Fruit fly (Drosophila melanogaster) whole organism, embryonic: ENCODE data around the gene Sox102F.

ENCODE experiments used
- BtbVII ChIP-seq: fragments of 200-800 bp; sonication (Bioruptor generic); optimal IDR thresholded peaks from 3 replicates; lab custom pipeline; 2017; ENCODE audit warnings: missing biosample characterization, mild to moderate bottlenecking, missing genetic modification characterization
- C15 ChIP-seq: fragments of 200-800 bp; sonication (Bioruptor generic); IDR thresholded peaks from 3 replicates; pipeline ENCODE4 v1.3.6; 2022; ENCODE audit warnings: missing biosample characterization, missing genetic modification characterization
- CG10267 ChIP-seq: fragments of 200-800 bp; sonication (Bioruptor generic); optimal IDR thresholded peaks from 2 replicates; lab custom pipeline; 2018; ENCODE audit warnings: missing biosample characterization, mild to moderate bottlenecking, missing genetic modification characterization, moderate library complexity
- CG10321 ChIP-seq: fragments of 200-800 bp; sonication (Bioruptor generic); IDR thresholded peaks from 2 replicates; pipeline ENCODE4 v1.3.6; 2022; ENCODE audit warnings: missing biosample characterization, missing genetic modification characterization
- CG11723 ChIP-seq: fragments of 200-800 bp; sonication (Bioruptor generic); optimal IDR thresholded peaks from 2 replicates; lab custom pipeline; 2017; ENCODE audit warnings: missing biosample characterization, mild to moderate bottlenecking, missing genetic modification characterization
- CG12942 ChIP-seq: fragments of 200-800 bp; sonication (Bioruptor generic); optimal IDR thresholded peaks from 3 replicates; lab custom pipeline; 2016; ENCODE audit warnings: missing biosample characterization, missing genetic modification characterization
- CG13424 ChIP-seq: fragments of 200-800 bp; sonication (Bioruptor generic); optimal IDR thresholded peaks from 2 replicates; lab custom pipeline; 2019; ENCODE audit warnings: missing biosample characterization, mild to moderate bottlenecking, missing genetic modification characterization, moderate library complexity
- CG15696 ChIP-seq: fragments of 200-800 bp; sonication (Bioruptor generic); optimal IDR thresholded peaks from 2 replicates; lab custom pipeline; 2019; ENCODE audit warnings: missing biosample characterization, mild to moderate bottlenecking, missing genetic modification characterization, moderate library complexity
- CG1603 ChIP-seq: fragments of 200-800 bp; sonication (Bioruptor generic); optimal IDR thresholded peaks from 2 replicates; lab custom pipeline; 2019; ENCODE audit warnings: missing biosample characterization, mild to moderate bottlenecking, missing genetic modification characterization, moderate library complexity
- CG16863 ChIP-seq: fragments of 200-800 bp; sonication (Bioruptor generic); optimal IDR thresholded peaks from 3 replicates; lab custom pipeline; 2016; ENCODE audit warnings: missing biosample characterization, missing genetic modification characterization
- CG2120 ChIP-seq: fragments of 200-800 bp; sonication (Bioruptor generic); optimal IDR thresholded peaks from 3 replicates; lab custom pipeline; 2016; ENCODE audit warnings: missing biosample characterization, missing genetic modification characterization
- CG2202 ChIP-seq: fragments of 200-800 bp; sonication (Bioruptor generic); optimal IDR thresholded peaks from 2 replicates; lab custom pipeline; 2018; ENCODE audit warnings: missing biosample characterization, mild to moderate bottlenecking, missing genetic modification characterization
- CG30020 ChIP-seq: fragments of 200-800 bp; optimal IDR thresholded peaks from 2 replicates; lab custom pipeline; 2019; ENCODE audit warnings: missing biosample characterization, mild to moderate bottlenecking, missing genetic modification characterization, moderate library complexity
- CG34376 ChIP-seq: fragments of 200-800 bp; sonication (Bioruptor generic); optimal IDR thresholded peaks from 2 replicates; lab custom pipeline; 2018; ENCODE audit warnings: missing biosample characterization, mild to moderate bottlenecking, missing genetic modification characterization
- CG8944 ChIP-seq: fragments of 200-800 bp; sonication (Bioruptor generic); optimal IDR thresholded peaks from 3 replicates; lab custom pipeline; 2016; ENCODE audit warnings: missing biosample characterization, missing genetic modification characterization
- CHES-1-like ChIP-seq: fragments of 200-800 bp; sonication (Bioruptor generic); optimal IDR thresholded peaks from 2 replicates; lab custom pipeline; 2016; ENCODE audit warnings: missing biosample characterization, missing genetic modification characterization
- CTCF ChIP-seq: fragments of 200-800 bp; sonication (Bioruptor generic); optimal IDR thresholded peaks from 2 replicates; lab custom pipeline; 2017; ENCODE audit warnings: missing biosample characterization, mild to moderate bottlenecking, missing genetic modification characterization, moderate library complexity
- Dip2 ChIP-seq: fragments of 200-800 bp; sonication (Bioruptor generic); IDR thresholded peaks from 2 replicates; pipeline ENCODE4 v1.3.6; 2022; ENCODE audit warnings: missing biosample characterization, missing genetic modification characterization
- Dref ChIP-seq: fragments of 200-800 bp; sonication (Bioruptor generic); IDR thresholded peaks from 2 replicates; pipeline ENCODE4 v1.3.6; 2022; ENCODE audit warnings: missing biosample characterization, missing genetic modification characterization
- HmgZ ChIP-seq: fragments of 200-800 bp; sonication (Bioruptor generic); optimal IDR thresholded peaks from 2 replicates; lab custom pipeline; 2018; ENCODE audit warnings: missing biosample characterization, mild to moderate bottlenecking, missing genetic modification characterization
- Lpt ChIP-seq: fragments of >200 bp; optimal IDR thresholded peaks from 2 replicates; lab custom pipeline; 2018; ENCODE audit warnings: missing biosample characterization, missing genetic modification characterization
- MESR4 ChIP-seq: fragments of 200-800 bp; sonication (Bioruptor generic); optimal IDR thresholded peaks from 2 replicates; lab custom pipeline; 2018; ENCODE audit warnings: missing biosample characterization, mild to moderate bottlenecking, missing genetic modification characterization, moderate library complexity
- Max ChIP-seq: fragments of 200-800 bp; sonication (Bioruptor generic); optimal IDR thresholded peaks from 2 replicates; lab custom pipeline; 2016; ENCODE audit warnings: missing biosample characterization, mild to moderate bottlenecking, missing genetic modification characterization
- Med ChIP-seq: fragments of 200-800 bp; sonication (Bioruptor generic); peaks from one replicate; lab custom pipeline; 2016; ENCODE audit warnings: missing biosample characterization, missing genetic modification characterization, mild to moderate bottlenecking, inconsistent platforms, moderate library complexity
- Mes4 ChIP-seq: fragments of 200-800 bp; sonication (Bioruptor generic); optimal IDR thresholded peaks from 2 replicates; lab custom pipeline; 2016; ENCODE audit warnings: missing biosample characterization, missing genetic modification characterization
- NfI ChIP-seq: fragments of 200-800 bp; sonication (Bioruptor generic); optimal IDR thresholded peaks from 3 replicates; lab custom pipeline; 2018; ENCODE audit warnings: missing biosample characterization, mild to moderate bottlenecking, missing genetic modification characterization, moderate library complexity
- Oaz ChIP-seq: fragments of 200-800 bp; sonication (Bioruptor generic); IDR thresholded peaks from 2 replicates; pipeline ENCODE4 v1.3.6; 2022; ENCODE audit warnings: missing biosample characterization, missing genetic modification characterization
- Sin3A ChIP-seq: fragments of >200 bp; optimal IDR thresholded peaks from 2 replicates; lab custom pipeline; 2018
- Sry-β ChIP-seq: fragments of 200-800 bp; sonication (Bioruptor generic); optimal IDR thresholded peaks from 2 replicates; lab custom pipeline; 2018; ENCODE audit warnings: missing biosample characterization, mild to moderate bottlenecking, missing genetic modification characterization, moderate library complexity
- Sry-δ ChIP-seq: fragments of 200-800 bp; sonication (Bioruptor generic); optimal IDR thresholded peaks from 2 replicates; lab custom pipeline; 2016; ENCODE audit warnings: missing biosample characterization, missing genetic modification characterization
- Vsx1 ChIP-seq: fragments of 200-800 bp; sonication (Bioruptor generic); optimal IDR thresholded peaks from 2 replicates; lab custom pipeline; 2017; ENCODE audit warnings: missing biosample characterization, mild to moderate bottlenecking, missing genetic modification characterization, missing genetic modification reagents
- ato ChIP-seq: fragments of 200-800 bp; sonication (Bioruptor generic); IDR thresholded peaks from 2 replicates; pipeline ENCODE4 v1.3.6; 2022; ENCODE audit warnings: missing biosample characterization, missing genetic modification characterization; ENCODE audit not compliant: partially characterized antibody
- dan ChIP-seq: fragments of 200-800 bp; sonication (Bioruptor generic); IDR thresholded peaks from 2 replicates; pipeline ENCODE4 v1.3.6; 2022; ENCODE audit warnings: missing biosample characterization, missing genetic modification characterization
- ftz-f1 ChIP-seq: fragments of 200-800 bp; sonication (Bioruptor generic); optimal IDR thresholded peaks from 2 replicates; lab custom pipeline; 2016; ENCODE audit warnings: missing biosample characterization, missing genetic modification characterization
- mam ChIP-seq: fragments of 200-800 bp; sonication (Bioruptor generic); optimal IDR thresholded peaks from 3 replicates; lab custom pipeline; 2016; ENCODE audit warnings: missing biosample characterization, missing genetic modification characterization
- nom ChIP-seq: fragments of 200-800 bp; sonication (Bioruptor generic); optimal IDR thresholded peaks from 2 replicates; lab custom pipeline; 2017; ENCODE audit warnings: missing biosample characterization, missing genetic modification characterization, mild to moderate bottlenecking, moderate library complexity, missing genetic modification reagents
- pfk ChIP-seq: fragments of 200-800 bp; sonication (Bioruptor generic); optimal IDR thresholded peaks from 2 replicates; lab custom pipeline; 2018; ENCODE audit warnings: missing biosample characterization, mild to moderate bottlenecking, missing genetic modification characterization, moderate library complexity
- pita ChIP-seq: fragments of 200-800 bp; sonication (Bioruptor generic); optimal IDR thresholded peaks from 2 replicates; lab custom pipeline; 2017; ENCODE audit warnings: missing biosample characterization, mild to moderate bottlenecking, missing genetic modification characterization
- prd ChIP-seq, 3 experiments: fragments of >200 bp in 2 of 3; fragments of 200-800 bp in 1 of 3; sonication (Bioruptor generic) in 1 of 3; optimal IDR thresholded peaks in 2 of 3; IDR thresholded peaks in 1 of 3; 2 replicates in 2 of 3; 3 replicates in 1 of 3; pipeline versions ENCODE4 v1.3.6 to Lab custom; 2017 to 2022; ENCODE audit warnings: missing biosample characterization in 1 of 3, missing genetic modification characterization in 1 of 3
- row ChIP-seq: fragments of 200-800 bp; sonication (Bioruptor generic); IDR thresholded peaks from 3 replicates; pipeline ENCODE4 v1.3.6; 2022; ENCODE audit warnings: missing biosample characterization, missing genetic modification characterization
- sc ChIP-seq, 3 experiments: fragments of >200 bp in 2 of 3; fragments of 200-800 bp in 1 of 3; sonication (Bioruptor generic) in 1 of 3; optimal IDR thresholded peaks; 2 replicates in 2 of 3; 3 replicates in 1 of 3; lab custom pipeline; 2017; ENCODE audit warnings: mild to moderate bottlenecking in 1 of 3, missing biosample characterization in 1 of 3, missing genetic modification characterization in 1 of 3, missing genetic modification reagents in 1 of 3
- slp2 ChIP-seq: fragments of 200-800 bp; sonication (Bioruptor generic); optimal IDR thresholded peaks from 2 replicates; lab custom pipeline; 2016; ENCODE audit warnings: missing biosample characterization, missing genetic modification characterization
- zf30C ChIP-seq: fragments of 200-800 bp; sonication (Bioruptor generic); optimal IDR thresholded peaks from 3 replicates; lab custom pipeline; 2018; ENCODE audit warnings: missing biosample characterization, mild to moderate bottlenecking, missing genetic modification characterization
- zfh1 ChIP-seq: fragments of 200-800 bp; sonication (Bioruptor generic); IDR thresholded peaks from 3 replicates; pipeline ENCODE4 v1.3.6; 2022; ENCODE audit warnings: missing biosample characterization, missing genetic modification characterization
- zfh2 ChIP-seq: fragments of 200-800 bp; sonication (Bioruptor generic); optimal IDR thresholded peaks from 2 replicates; lab custom pipeline; 2016; ENCODE audit warnings: missing biosample characterization, missing genetic modification characterization

Sox102F gene

DNA sequence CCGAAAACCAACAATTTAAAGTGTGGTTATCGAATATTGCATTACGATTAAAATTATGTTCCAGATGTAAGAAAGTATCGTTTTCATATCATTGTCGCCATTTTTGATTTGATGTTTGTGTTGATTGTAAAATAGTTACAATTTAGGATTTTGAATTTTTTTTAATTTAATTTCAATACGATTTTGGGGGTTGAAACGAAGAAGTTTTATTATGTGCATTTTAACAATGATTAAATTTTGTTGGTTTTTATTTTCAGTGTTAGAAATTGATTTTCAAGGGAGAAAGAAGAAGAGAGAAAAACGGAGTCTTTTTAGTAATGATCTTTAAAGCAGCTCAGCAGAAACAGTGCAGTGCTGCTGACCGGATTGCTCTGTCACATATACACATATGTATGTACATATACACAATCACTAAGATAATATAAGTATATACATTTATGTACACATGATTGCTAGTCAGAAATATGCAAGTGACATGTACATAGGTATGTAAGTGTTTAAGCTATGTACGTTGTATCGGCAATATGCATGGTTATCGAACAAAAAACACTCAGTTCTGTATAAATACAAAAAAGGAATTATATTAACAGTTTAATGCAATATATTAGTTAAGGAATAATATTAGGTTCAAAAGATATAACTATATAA lies 45.0 kb upstream of the Sox102F start (continued):
- TF ChIP-seq slp2 (GFP tag; lab: Kevin White, UChicago), result no peak
- TF ChIP-seq CG13424 (tag; lab: Kevin White, UChicago), result no peak
- peak; percentile 54 for TF ChIP-seq zf30C
- TF ChIP-seq, all 482 proteins: peak for 15

DNA sequence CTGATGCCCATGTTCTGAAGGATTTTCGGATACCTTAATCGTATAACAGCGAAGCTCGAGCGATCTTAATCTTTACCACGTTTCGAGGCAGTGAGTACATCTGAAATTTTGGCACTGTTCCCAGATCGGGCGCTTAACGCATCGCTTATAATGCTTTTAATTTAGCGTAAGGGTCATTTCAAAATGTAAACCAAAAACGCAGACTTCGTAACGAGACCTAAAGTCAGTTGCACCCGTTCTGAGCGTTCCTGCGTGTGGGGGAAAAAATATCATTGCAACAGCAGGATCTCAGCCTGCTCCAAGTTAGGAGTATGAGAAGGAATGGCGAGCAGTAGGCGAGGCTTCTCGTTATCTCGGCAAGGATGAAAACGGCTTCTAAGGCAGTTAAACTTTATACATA lies 33.7 kb upstream of the Sox102F start:
- TF ChIP-seq Sry-δ (no peak), CG10321 (GFP tag; lab: Robert Waterston, UW) (no peak), C15 (no peak), CTCF (GFP tag; lab: Kevin White, UChicago) (no peak), CG2202 (tag; lab: Kevin White, UChicago) (no peak), BtbVII (GFP tag; lab: Kevin White, UChicago) (no peak), CG11723 (GFP tag; lab: Kevin White, UChicago) (peak; percentile 83), CG30020 (peak; percentile 65), zfh1 (GFP tag; lab: Robert Waterston, UW) (no peak), Lpt (GFP tag; lab: Kevin White, UChicago) (no peak)

DNA sequence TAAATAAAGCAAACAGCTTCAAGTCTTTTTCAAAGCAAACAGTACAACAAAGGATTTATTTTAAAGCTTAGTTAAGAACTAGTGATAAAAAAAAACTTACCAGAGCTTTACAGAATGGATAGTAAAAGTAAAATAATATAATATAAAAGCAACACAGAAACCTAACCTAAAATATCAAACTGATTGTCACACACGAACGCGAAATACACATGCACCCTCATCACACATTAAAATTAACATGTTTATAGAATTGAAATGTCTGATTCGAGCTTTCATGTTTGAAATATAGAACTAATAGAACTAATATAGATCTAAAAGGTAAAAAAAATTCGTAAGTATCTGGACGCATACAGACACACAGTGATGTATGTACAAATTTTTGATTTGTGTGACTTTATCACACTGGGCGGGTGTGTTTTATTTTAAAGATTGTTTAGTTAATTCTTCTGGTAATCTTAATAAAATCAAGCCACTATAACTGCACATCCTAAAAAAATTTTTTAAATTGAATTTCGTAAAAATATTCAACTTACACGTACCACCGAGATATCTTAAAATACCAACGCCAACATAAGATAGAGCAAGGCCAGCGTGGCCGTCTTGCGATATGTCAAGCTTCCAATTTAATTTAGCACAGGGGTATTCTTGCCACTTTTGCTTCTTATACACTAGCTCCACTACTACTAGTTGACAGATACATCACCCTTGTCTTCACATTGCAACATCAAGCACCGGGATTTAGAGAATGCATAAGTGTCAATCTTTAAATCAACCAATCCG lies 32.4 kb upstream of the Sox102F start, which contains the start of gene Gyf:
Gene Gyf (minus strand): TSS at position 589 of the 780 bp plus-strand sequence.
- TF ChIP-seq BtbVII (GFP tag; lab: Kevin White, UChicago) (no peak), pita (GFP tag; lab: Kevin White, UChicago) (no peak), CG16863 (GFP tag; lab: Kevin White, UChicago) (no peak), prd (optimal IDR thresholded peaks at IDR 0.05; lab: Kevin White, UChicago) (no peak), prd (GFP tag; IDR thresholded peaks at IDR 0.05; lab: Robert Waterston, UW) (no peak), CG8944 (peak; percentile 52), CG30020 (peak; percentile 100), Sry-β (GFP tag; lab: Kevin White, UChicago) (peak; percentile 31), CG1603 (peak; percentile 99), CG2120 (GFP tag; lab: Kevin White, UChicago) (peak; percentile 21), MESR4 (GFP tag; lab: Kevin White, UChicago) (peak; percentile 65), nom (peak; percentile 24), ftz-f1 (GFP tag; lab: Kevin White, UChicago) (peak; percentile 47), Dip2 (GFP tag; lab: Robert Waterston, UW) (no peak), CG34376 (peak; percentile 53), mam (GFP tag; lab: Kevin White, UChicago) (peak; percentile 49), CG15696 (peak; percentile 26), HmgZ (tag; lab: Kevin White, UChicago) (peak; percentile 53), zf30C (no peak), Mes4 (GFP tag; lab: Kevin White, UChicago) (peak; percentile 29), zfh2 (peak; percentile 57), ato (GFP tag; lab: Robert Waterston, UW) (no peak), CG10267 (tag; lab: Kevin White, UChicago) (peak; percentile 34), Max (GFP tag; lab: Kevin White, UChicago) (peak; percentile 26), sc (optimal IDR thresholded peaks at IDR 0.05; lab: Kevin White, UChicago) (no peak), sc (GFP tag; optimal IDR thresholded peaks at IDR 0.05; lab: Kevin White, UChicago) (no peak), dan (GFP tag; lab: Robert Waterston, UW) (no peak), Dref (GFP tag; lab: Robert Waterston, UW) (no peak), Sin3A (lab: Kevin White, UChicago) (peak; percentile 27), CG12942 (GFP tag; lab: Kevin White, UChicago) (peak; percentile 24), pfk (GFP tag; lab: Kevin White, UChicago) (peak; percentile 82), row (GFP tag; lab: Robert Waterston, UW) (peak; percentile 95), Med (GFP tag; lab: Kevin White, UChicago) (peak; percentile 86), Vsx1 (GFP tag; lab: Kevin White, UChicago) (no peak), NfI (no peak), CHES-1-like (GFP tag; lab: Kevin White, UChicago) (peak; percentile 40), Oaz (GFP tag; lab: Robert Waterston, UW) (no peak)
